Worm (Caenorhabditis elegans): ENCODE data around the gene tut-2.

The tut-2 gene

DNA sequence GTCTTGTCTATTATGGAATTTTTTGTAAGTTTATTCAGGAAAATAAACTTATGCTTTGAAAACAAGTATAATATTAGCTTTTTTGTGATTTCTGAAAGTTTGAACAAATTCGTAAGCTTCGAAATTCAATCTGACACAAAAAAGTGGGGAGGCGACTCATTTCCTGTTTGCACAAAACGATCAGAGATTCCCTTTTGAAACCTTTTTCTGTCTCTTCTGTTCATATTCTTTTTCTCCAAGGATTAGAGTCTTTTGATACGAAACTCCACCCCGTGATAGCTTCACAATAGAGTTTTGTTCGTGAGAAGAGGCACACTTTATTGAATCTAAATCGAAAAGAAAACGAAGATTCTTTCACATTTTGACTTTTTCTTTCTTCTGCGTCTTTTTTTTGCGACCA lies 17.1 kb upstream of the tut-2 start:
- peak; percentile 52 for TF ChIP-seq unc-42 (tag; optimal IDR thresholded peaks at IDR 0.05)
- no peak for TF ChIP-seq fkh-6 (tag; optimal IDR thresholded peaks at IDR 0.05)

DNA sequence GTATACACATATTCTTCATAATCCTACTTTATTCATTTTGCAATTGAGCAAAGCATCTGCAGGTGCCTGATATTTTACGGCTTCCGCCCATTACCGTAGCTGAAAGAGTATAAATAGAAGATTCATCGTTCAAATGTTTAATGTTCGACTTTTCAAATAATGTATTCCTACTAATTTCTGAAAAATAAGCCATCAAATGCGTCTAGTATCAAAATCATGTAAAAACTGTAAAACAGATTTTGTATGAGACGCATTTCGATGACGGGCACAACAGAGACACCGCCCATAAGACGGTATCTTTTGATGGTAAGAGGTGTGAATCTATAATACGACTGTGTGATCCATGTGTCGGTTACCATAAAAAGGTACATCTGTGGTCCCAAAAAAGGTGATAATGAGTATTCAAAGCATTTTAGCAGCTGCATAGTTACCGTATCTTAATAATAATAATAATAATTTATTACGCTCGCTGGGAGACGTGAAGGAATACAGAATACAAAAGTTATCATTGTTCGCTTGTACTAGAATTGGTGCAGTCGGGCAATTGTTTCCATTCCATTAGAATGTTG lies 10.9 kb upstream of the tut-2 start, which contains the start of the genes C32C4.3 and C32C4.16:
Gene C32C4.3 (minus strand): TSS at position 101 of the 569 bp plus-strand sequence.
Gene C32C4.16 (plus strand): TSS at position 519 of the 569 bp plus-strand sequence.
- TF ChIP-seq ahr-1 (tag; optimal IDR thresholded peaks at IDR 0.05) (no peak), gmeb-2 (tag; optimal IDR thresholded peaks at IDR 0.05) (no peak), zip-5 (tag; optimal IDR thresholded peaks at IDR 0.05) (no peak), elt-2 (tag; optimal IDR thresholded peaks at IDR 0.05) (no peak), T23F11.4 (GFP tag; optimal IDR thresholded peaks at IDR 0.05) (no peak), ceh-48 (tag; optimal IDR thresholded peaks at IDR 0.05) (no peak), madf-2 (tag; optimal IDR thresholded peaks at IDR 0.05) (no peak), unc-86 (tag; optimal IDR thresholded peaks at IDR 0.05) (no peak), Y22D7AL.16 (tag; optimal IDR thresholded peaks at IDR 0.05) (no peak), pag-3 (tag; optimal IDR thresholded peaks at IDR 0.05; ENCODE audit: borderline replicate concordance) (no peak), lin-11 (tag; optimal IDR thresholded peaks at IDR 0.05) (no peak), pax-1 (tag; optimal IDR thresholded peaks at IDR 0.05) (no peak), ref-2 (tag; optimal IDR thresholded peaks at IDR 0.05) (no peak), hlh-6 (tag; optimal IDR thresholded peaks at IDR 0.05) (no peak), fkh-6 (tag; optimal IDR thresholded peaks at IDR 0.05) (no peak), nfya-1 (tag; optimal IDR thresholded peaks at IDR 0.05) (no peak), K02D7.2 (tag; optimal IDR thresholded peaks at IDR 0.05) (no peak), ceh-6 (GFP tag; optimal IDR thresholded peaks at IDR 0.05) (no peak), eyg-1 (tag; optimal IDR thresholded peaks at IDR 0.05) (no peak)

DNA sequence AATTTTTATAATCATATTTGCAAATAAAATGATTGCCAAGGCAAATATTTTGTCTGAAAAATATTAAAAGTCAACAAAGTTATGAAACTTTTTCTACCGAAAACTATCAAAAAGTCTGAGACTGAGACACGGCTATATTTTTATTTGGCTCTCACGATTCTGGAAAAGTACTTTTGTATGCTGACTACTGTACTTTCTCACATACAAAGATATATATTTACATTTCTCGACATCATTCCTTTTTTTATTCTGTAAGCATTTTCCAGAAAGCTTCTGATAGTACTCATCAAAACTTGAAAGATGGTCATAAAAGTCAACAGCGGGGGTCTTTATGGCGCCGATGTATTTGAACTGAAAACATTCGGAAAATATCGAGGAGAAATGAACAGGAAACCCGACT lies 9.9 kb upstream of the tut-2 start, which contains the start of gene aqp-6:
Gene aqp-6 (plus strand): TSS at position 301 of the 400 bp plus-strand sequence.
- TF ChIP-seq C08G9.2 (tag; optimal IDR thresholded peaks at IDR 0.05) = no peak
- no peak for TF ChIP-seq sox-2 (GFP tag; IDR thresholded peaks at IDR 0.05)
- TF ChIP-seq pros-1 (tag; optimal IDR thresholded peaks at IDR 0.05) = no peak
- no peak for TF ChIP-seq ceh-19 (GFP tag; optimal IDR thresholded peaks at IDR 0.05)
- no peak for TF ChIP-seq eyg-1 (tag; optimal IDR thresholded peaks at IDR 0.05)
- no peak for TF ChIP-seq ceh-22 (tag; optimal IDR thresholded peaks at IDR 0.05)
- no peak for TF ChIP-seq ceh-14 (tag; optimal IDR thresholded peaks at IDR 0.05)
- no peak for TF ChIP-seq ceh-6 (GFP tag; optimal IDR thresholded peaks at IDR 0.05)
- no peak for TF ChIP-seq unc-42 (tag; optimal IDR thresholded peaks at IDR 0.05)

DNA sequence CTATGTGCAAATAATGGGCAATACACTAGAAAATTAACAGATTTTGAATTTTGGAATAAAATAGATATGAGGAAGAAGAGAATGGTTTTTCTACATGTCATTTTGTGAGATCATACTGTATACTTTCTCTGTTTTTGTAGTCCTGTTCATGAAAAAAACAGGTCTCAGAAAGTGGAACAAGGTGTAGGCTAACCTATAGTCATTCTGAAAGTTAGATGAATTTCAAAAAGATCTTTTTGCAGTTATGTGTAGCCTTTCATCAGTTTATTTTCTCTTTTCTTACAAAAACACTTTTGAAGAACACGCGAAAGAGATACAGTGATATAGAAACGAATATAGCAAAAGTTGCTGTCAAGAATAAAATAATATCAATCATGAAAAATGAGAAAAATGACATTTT lies 3.9 kb upstream of the tut-2 start, which contains the start of gene ugt-35:
Gene ugt-35 (minus strand): TSS at position 101 of the 400 bp plus-strand sequence.
- no peak for TF ChIP-seq ceh-31 (tag; optimal IDR thresholded peaks at IDR 0.05)
- no peak for TF ChIP-seq pat-9 (tag; optimal IDR thresholded peaks at IDR 0.05)

DNA sequence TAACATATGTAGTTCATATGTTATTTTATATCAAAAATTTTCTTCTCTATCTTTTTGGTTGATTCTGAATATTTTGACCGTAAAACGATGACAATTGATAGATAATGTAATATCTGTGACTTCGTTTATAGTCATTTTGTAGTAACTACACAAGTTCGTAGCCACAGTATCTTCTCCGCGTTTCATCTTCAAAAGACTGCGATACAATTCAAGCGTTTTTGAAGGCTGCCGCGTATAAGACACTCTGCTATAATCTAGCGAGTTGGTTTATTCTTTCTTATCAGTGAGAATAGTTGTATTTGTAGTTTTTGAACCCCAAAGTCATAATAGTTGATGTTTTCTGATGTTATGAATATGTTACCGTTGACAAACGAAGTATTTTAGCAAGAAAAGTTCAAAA lies 1.1 kb upstream of the tut-2 start, which contains the start of gene ugt-34:
Gene ugt-34 (minus strand): TSS at position 21 of the 400 bp plus-strand sequence.
- TF ChIP-seq ref-2 (tag; optimal IDR thresholded peaks at IDR 0.05) (no peak), ceh-30 (tag; optimal IDR thresholded peaks at IDR 0.05) (peak; percentile 22)

DNA sequence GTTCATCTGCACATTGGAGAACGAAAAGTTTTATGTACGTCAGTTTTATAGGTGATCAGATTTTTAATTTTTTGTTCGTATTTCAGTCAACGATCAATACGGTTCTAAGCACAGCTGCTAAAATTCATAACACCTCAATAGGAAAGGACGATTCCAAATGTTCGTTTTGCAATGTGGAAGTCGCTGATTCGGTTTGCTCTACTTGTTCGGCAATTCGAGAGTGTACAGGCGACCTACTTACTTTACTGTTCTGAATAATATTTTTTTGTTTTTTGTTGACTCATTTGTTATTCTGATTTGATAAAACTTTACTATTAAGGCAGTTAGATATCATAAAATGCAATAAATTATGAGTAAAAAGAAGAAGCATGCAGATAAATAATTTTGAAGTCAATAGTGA lies 1.3 kb downstream of the tut-2 start:
- TF ChIP-seq ref-2 (tag; optimal IDR thresholded peaks at IDR 0.05) = no peak
- no peak for TF ChIP-seq nfya-1 (tag; optimal IDR thresholded peaks at IDR 0.05)
- no peak for TF ChIP-seq madf-2 (tag; optimal IDR thresholded peaks at IDR 0.05)
- no peak for TF ChIP-seq C08G9.2 (tag; optimal IDR thresholded peaks at IDR 0.05)
- TF ChIP-seq npax-4 (tag; optimal IDR thresholded peaks at IDR 0.05) = no peak
- no peak for TF ChIP-seq eyg-1 (tag; optimal IDR thresholded peaks at IDR 0.05)
- TF ChIP-seq hlh-6 (tag; optimal IDR thresholded peaks at IDR 0.05) = no peak
- TF ChIP-seq ceh-30 (tag; optimal IDR thresholded peaks at IDR 0.05) = no peak
- no peak for TF ChIP-seq tbx-7 (tag; optimal IDR thresholded peaks at IDR 0.05)
- TF ChIP-seq ceh-22 (tag; optimal IDR thresholded peaks at IDR 0.05) = no peak
- no peak for TF ChIP-seq zip-5 (tag; optimal IDR thresholded peaks at IDR 0.05)
- no peak for TF ChIP-seq nhr-11 (tag; optimal IDR thresholded peaks at IDR 0.05)
- TF ChIP-seq ttx-3 (tag; optimal IDR thresholded peaks at IDR 0.05) = no peak
- TF ChIP-seq Y22D7AL.16 (tag; optimal IDR thresholded peaks at IDR 0.05) = no peak
- no peak for TF ChIP-seq fkh-6 (tag; optimal IDR thresholded peaks at IDR 0.05)
- no peak for TF ChIP-seq pag-3 (tag; optimal IDR thresholded peaks at IDR 0.05; ENCODE audit: borderline replicate concordance)
- no peak for TF ChIP-seq sdc-2 (tag; optimal IDR thresholded peaks at IDR 0.05)
- no peak for TF ChIP-seq ceh-24 (tag; optimal IDR thresholded peaks at IDR 0.05)

Data from whole organism, late embryonic.